Worm (Caenorhabditis elegans): ENCODE results near the gene pho-13.

pho-13 gene

ce11 chrII:8817225-8817624 is 10.4 kb upstream of the pho-13 start:
- TF ChIP-seq nhr-43 (tag; optimal IDR thresholded peaks at IDR 0.05; ENCODE audit: poor library complexity, severe bottlenecking), result peak; percentile 33
- TF ChIP-seq nhr-25 (tag; optimal IDR thresholded peaks at IDR 0.05), result peak; percentile 49
- TF ChIP-seq nhr-76 (tag; optimal IDR thresholded peaks at IDR 0.05), result no peak
- TF ChIP-seq nhr-23 (tag; optimal IDR thresholded peaks at IDR 0.05), result peak; percentile 43

ce11 chrII:8814231-8814630 is 7.4 kb upstream of the pho-13 start:
- no peak for TF ChIP-seq nhr-23 (tag; optimal IDR thresholded peaks at IDR 0.05)
- TF ChIP-seq ama-1 (optimal IDR thresholded peaks at IDR 0.05), result no peak
- no peak for TF ChIP-seq skn-1 (tag; optimal IDR thresholded peaks at IDR 0.05)
- no peak for TF ChIP-seq mdl-1 (tag; optimal IDR thresholded peaks at IDR 0.05)
- no peak for TF ChIP-seq jun-1 (tag; optimal IDR thresholded peaks at IDR 0.05)
- no peak for TF ChIP-seq unc-62 (GFP tag; optimal IDR thresholded peaks at IDR 0.05)
- peak in 1 of 3 experiments; percentile 20 for TF ChIP-seq elt-3 (tag; optimal IDR thresholded peaks at IDR 0.05)
- no peak for TF ChIP-seq nhr-12 (tag; optimal IDR thresholded peaks at IDR 0.05)
- TF ChIP-seq nfya-1 (tag; optimal IDR thresholded peaks at IDR 0.05; ENCODE audit: insufficient read depth), result no peak
- no peak for TF ChIP-seq ceh-28 (tag; optimal IDR thresholded peaks at IDR 0.05)
- TF ChIP-seq fkh-10 (GFP tag; optimal IDR thresholded peaks at IDR 0.05), result no peak
- peak; percentile 25 for TF ChIP-seq nhr-43 (tag; optimal IDR thresholded peaks at IDR 0.05; ENCODE audit: poor library complexity, severe bottlenecking)
- TF ChIP-seq unc-39 (tag; optimal IDR thresholded peaks at IDR 0.05), result no peak
- no peak for TF ChIP-seq nhr-67 (tag; optimal IDR thresholded peaks at IDR 0.05)
- TF ChIP-seq snpc-4 (tag; optimal IDR thresholded peaks at IDR 0.05), result no peak
- no peak for TF ChIP-seq ztf-4 (tag; optimal IDR thresholded peaks at IDR 0.05)
- no peak for TF ChIP-seq ceh-82 (tag; optimal IDR thresholded peaks at IDR 0.05)

DNA sequence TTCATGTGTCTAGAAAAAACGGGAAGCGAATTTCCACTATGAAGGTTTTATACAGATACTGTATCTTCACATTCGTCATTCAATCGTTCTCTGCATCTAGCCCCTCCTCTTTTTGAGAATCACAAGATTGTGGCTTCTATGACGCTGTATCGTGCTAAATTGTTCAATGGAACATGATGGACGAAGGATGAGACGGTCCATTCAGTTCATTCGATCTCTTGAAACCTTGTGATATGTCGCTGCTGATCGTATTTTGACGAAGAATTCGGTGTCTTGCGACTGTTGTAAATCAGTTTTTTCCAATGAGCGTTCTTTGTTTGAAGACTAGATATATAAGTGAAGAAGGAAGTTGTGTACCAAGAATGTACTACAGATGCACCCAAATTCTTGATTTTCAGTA is 6.8 kb upstream of the pho-13 start:
- peak in 2 of 3 experiments; percentile 60 to 88 for TF ChIP-seq elt-3 (tag; optimal IDR thresholded peaks at IDR 0.05)
- peak; percentile 86 for TF ChIP-seq nhr-23 (tag; optimal IDR thresholded peaks at IDR 0.05)
- TF ChIP-seq elt-2 (tag; optimal IDR thresholded peaks at IDR 0.05), result no peak
- TF ChIP-seq nhr-76 (tag; optimal IDR thresholded peaks at IDR 0.05), result peak; percentile 30
- no peak for TF ChIP-seq sea-2 (GFP tag; optimal IDR thresholded peaks at IDR 0.05)
- no peak for TF ChIP-seq daf-12 (tag; optimal IDR thresholded peaks at IDR 0.05)
- no peak for TF ChIP-seq fos-1 (tag; optimal IDR thresholded peaks at IDR 0.05)
- peak; percentile 61 for TF ChIP-seq jun-1 (tag; optimal IDR thresholded peaks at IDR 0.05)
- TF ChIP-seq ceh-28 (tag; optimal IDR thresholded peaks at IDR 0.05), result peak; percentile 27
- no peak for TF ChIP-seq R02D3.7 (tag; optimal IDR thresholded peaks at IDR 0.05)
- no peak for TF ChIP-seq ztf-4 (tag; optimal IDR thresholded peaks at IDR 0.05)
- no peak for TF ChIP-seq aly-2 (tag; optimal IDR thresholded peaks at IDR 0.05)
- TF ChIP-seq nhr-12 (tag; optimal IDR thresholded peaks at IDR 0.05), result no peak
- no peak for TF ChIP-seq fkh-2 (tag; optimal IDR thresholded peaks at IDR 0.05)
- TF ChIP-seq nhr-237 (tag; optimal IDR thresholded peaks at IDR 0.05), result no peak
- peak; percentile 55 for TF ChIP-seq elt-1 (tag; optimal IDR thresholded peaks at IDR 0.05)
- TF ChIP-seq lin-39 (tag; optimal IDR thresholded peaks at IDR 0.05), result peak; percentile 22
- TF ChIP-seq skn-1 (tag; optimal IDR thresholded peaks at IDR 0.05), result no peak
- no peak for TF ChIP-seq mml-1 (tag; optimal IDR thresholded peaks at IDR 0.05)
- TF ChIP-seq ztf-11 (tag; optimal IDR thresholded peaks at IDR 0.05), result no peak
- TF ChIP-seq nhr-25 (tag; optimal IDR thresholded peaks at IDR 0.05), result peak; percentile 73
- TF ChIP-seq fkh-10 (GFP tag; optimal IDR thresholded peaks at IDR 0.05), result no peak
- peak; percentile 98 for TF ChIP-seq nhr-43 (tag; optimal IDR thresholded peaks at IDR 0.05; ENCODE audit: poor library complexity, severe bottlenecking)
- no peak for TF ChIP-seq nhr-28 (tag; optimal IDR thresholded peaks at IDR 0.05)
- no peak for TF ChIP-seq pqm-1 (tag; optimal IDR thresholded peaks at IDR 0.05)
- no peak for TF ChIP-seq unc-62 (GFP tag; optimal IDR thresholded peaks at IDR 0.05)
- TF ChIP-seq lin-15B (tag; optimal IDR thresholded peaks at IDR 0.05), result no peak
- TF ChIP-seq egl-5 (tag; optimal IDR thresholded peaks at IDR 0.05), result no peak
- TF ChIP-seq ceh-16 (tag; optimal IDR thresholded peaks at IDR 0.05), result no peak
- TF ChIP-seq nfya-1 (tag; optimal IDR thresholded peaks at IDR 0.05; ENCODE audit: insufficient read depth), result peak; percentile 21
- peak; percentile 30 for TF ChIP-seq nhr-11 (tag; optimal IDR thresholded peaks at IDR 0.05)

ce11 chrII:8812346-8812745 is 5.5 kb upstream of the pho-13 start:
- TF ChIP-seq tbx-2 (tag; optimal IDR thresholded peaks at IDR 0.05), result no peak
- TF ChIP-seq mml-1 (tag; optimal IDR thresholded peaks at IDR 0.05), result no peak
- no peak for TF ChIP-seq snpc-4 (tag; optimal IDR thresholded peaks at IDR 0.05)
- no peak for TF ChIP-seq ceh-82 (tag; optimal IDR thresholded peaks at IDR 0.05)
- TF ChIP-seq lsy-12 (tag; optimal IDR thresholded peaks at IDR 0.05), result no peak
- TF ChIP-seq fos-1 (tag; optimal IDR thresholded peaks at IDR 0.05), result no peak
